Worm (Caenorhabditis elegans) whole organism, L4 larva: ENCODE results near the gene sri-26.
"Not testable (repeated sequence)": the region's sequence is repeated elsewhere in the genome, so short reads cannot be mapped to it uniquely, and the experiment has no call there.

Source experiments
- D1046.2 ChIP-seq: fragments of 200-800 bp; sonication (Bioruptor generic); IDR thresholded peaks from 2 replicates; pipeline ENCODE4 v1.3.6; 2022; ENCODE audit warnings: missing genetic modification characterization, missing compliant biosample characterization
- F44E2.7 ChIP-seq: fragments of 200-800 bp; sonication (Bioruptor generic); IDR thresholded peaks from 2 replicates; pipeline ENCODE4 v2.1.2; 2022; ENCODE audit warnings: missing genetic modification characterization, missing compliant biosample characterization
- F49E8.2 ChIP-seq: sonication (generic microtip); optimal IDR thresholded peaks from 2 replicates; lab custom pipeline; 2016; ENCODE audit warnings: missing compliant biosample characterization, mild to moderate bottlenecking, missing genetic modification characterization, borderline replicate concordance
- R02D3.7 ChIP-seq: fragments of 150-350 bp; sonication (generic microtip); optimal IDR thresholded peaks from 3 replicates; lab custom pipeline; 2014; ENCODE audit warnings: missing biosample characterization, missing genetic modification characterization
- T20F7.1 ChIP-seq: fragments of 200-800 bp; sonication (Bioruptor generic); optimal IDR thresholded peaks from 2 replicates; lab custom pipeline; 2018; ENCODE audit warnings: mild to moderate bottlenecking, missing genetic modification characterization, missing compliant biosample characterization
- Y48G9A.11 ChIP-seq: fragments of 200-800 bp; sonication (Bioruptor generic); IDR thresholded peaks from 2 replicates; pipeline ENCODE4 v1.3.6; 2022; ENCODE audit warnings: missing genetic modification reagents, missing genetic modification characterization, missing compliant biosample characterization
- ZK337.2 ChIP-seq: fragments of 200-800 bp; sonication (Bioruptor generic); IDR thresholded peaks from 2 replicates; pipeline ENCODE4 v1.3.6; 2022; ENCODE audit warnings: missing genetic modification reagents, missing genetic modification characterization, missing compliant biosample characterization
- ZK546.5 ChIP-seq, 2 experiments: sonication (generic microtip); optimal IDR thresholded peaks; 2 replicates each; lab custom pipeline; 2017; ENCODE audit warnings: missing biosample characterization in 2 of 2, missing genetic modification characterization in 2 of 2
- aha-1 ChIP-seq: fragments of 150-350 bp; peaks from one replicate; lab custom pipeline; 2014; ENCODE audit warnings: missing biosample characterization, missing genetic modification characterization
- aly-2 ChIP-seq: sonication (generic microtip); optimal IDR thresholded peaks from 2 replicates; lab custom pipeline; 2018; ENCODE audit warnings: missing biosample characterization, missing genetic modification characterization
- ama-1 ChIP-seq: fragments of 150-350 bp; optimal IDR thresholded peaks from 2 replicates; lab custom pipeline; 2014; ENCODE audit warnings: inconsistent platforms, mixed read lengths
- ceh-44 ChIP-seq: fragments of 200-800 bp; sonication (Bioruptor generic); IDR thresholded peaks from 2 replicates; pipeline ENCODE4 v1.3.6; 2022; ENCODE audit warnings: missing genetic modification reagents, missing genetic modification characterization, missing compliant biosample characterization
- dmd-8 ChIP-seq: fragments of 200-800 bp; sonication (Bioruptor generic); IDR thresholded peaks from 2 replicates; pipeline ENCODE4 v1.3.6; 2022; ENCODE audit warnings: missing genetic modification characterization, missing compliant biosample characterization
- hmg-1.1 ChIP-seq: fragments of 200-800 bp; sonication (Bioruptor generic); IDR thresholded peaks from 2 replicates; pipeline ENCODE4 v1.3.6; 2022; ENCODE audit warnings: missing genetic modification reagents, missing genetic modification characterization, missing compliant biosample characterization
- lin-1 ChIP-seq: fragments of 200-800 bp; sonication (Bioruptor generic); IDR thresholded peaks from 2 replicates; pipeline ENCODE4 v1.3.6; 2022; ENCODE audit warnings: missing genetic modification reagents, missing genetic modification characterization, missing compliant biosample characterization
- lin-39 ChIP-seq: fragments of 150-350 bp; optimal IDR thresholded peaks from 2 replicates; lab custom pipeline; 2014; ENCODE audit warnings: missing biosample characterization, missing genetic modification reagents, missing genetic modification characterization
- lsy-2 ChIP-seq, 2 experiments: fragments of 150-350 bp in 1 of 2; sonication (generic microtip) in 1 of 2; optimal IDR thresholded peaks; 2 replicates each; lab custom pipeline; 2014 to 2017; ENCODE audit warnings: missing biosample characterization in 2 of 2, missing genetic modification characterization in 2 of 2
- madf-9 ChIP-seq: fragments of 200-800 bp; sonication (Bioruptor generic); conservative IDR thresholded peaks from 2 replicates; pipeline ENCODE4 v1.3.6; 2022; ENCODE audit warnings: missing genetic modification reagents, missing genetic modification characterization, missing compliant biosample characterization
- mdl-1 ChIP-seq, 2 experiments: fragments of 150-350 bp in 1 of 2; sonication (generic microtip) in 1 of 2; optimal IDR thresholded peaks; 2 replicates each; lab custom pipeline; 2014 to 2017; ENCODE audit warnings: missing biosample characterization in 2 of 2, missing genetic modification characterization in 2 of 2
- nhr-237 ChIP-seq: sonication (generic microtip); optimal IDR thresholded peaks from 2 replicates; lab custom pipeline; 2017; ENCODE audit warnings: missing biosample characterization, missing genetic modification characterization
- nhr-28 ChIP-seq: fragments of 150-350 bp; optimal IDR thresholded peaks from 2 replicates; lab custom pipeline; 2014; ENCODE audit warnings: missing biosample characterization, missing genetic modification characterization
- nhr-42 ChIP-seq: fragments of 200-800 bp; sonication (Bioruptor generic); IDR thresholded peaks from 2 replicates; pipeline ENCODE4 v1.3.6; 2022; ENCODE audit warnings: missing genetic modification characterization, missing compliant biosample characterization
- nhr-48 ChIP-seq: sonication (generic microtip); optimal IDR thresholded peaks from 2 replicates; lab custom pipeline; 2016; ENCODE audit warnings: mild to moderate bottlenecking, missing genetic modification characterization, missing compliant biosample characterization
- pha-4 ChIP-seq, 2 experiments: fragments of 150-350 bp in 1 of 2; fragments of 200-800 bp in 1 of 2; sonication (Bioruptor generic) in 1 of 2; IDR thresholded peaks in 1 of 2; optimal IDR thresholded peaks in 1 of 2; 2 replicates each; pipeline versions ENCODE4 v1.3.6 to Lab custom; 2014 to 2022; ENCODE audit warnings: missing genetic modification characterization in 2 of 2, missing genetic modification reagents in 2 of 2, missing biosample characterization in 1 of 2, missing compliant biosample characterization in 1 of 2
- saeg-2 ChIP-seq: fragments of 200-800 bp; sonication (Bioruptor generic); IDR thresholded peaks from 2 replicates; pipeline ENCODE4 v1.3.6; 2022; ENCODE audit warnings: missing genetic modification reagents, missing genetic modification characterization, missing compliant biosample characterization
- skn-1 ChIP-seq: fragments of 150-350 bp; optimal IDR thresholded peaks from 2 replicates; lab custom pipeline; 2014; ENCODE audit warnings: missing biosample characterization, missing genetic modification characterization
- spr-3 ChIP-seq: fragments of 200-800 bp; sonication (Bioruptor generic); optimal IDR thresholded peaks from 2 replicates; lab custom pipeline; 2018; ENCODE audit warnings: mild to moderate bottlenecking, missing genetic modification characterization, missing compliant biosample characterization
- tag-97 ChIP-seq: fragments of 200-800 bp; sonication (Bioruptor generic); IDR thresholded peaks from 2 replicates; pipeline ENCODE4 v1.3.6; 2022; ENCODE audit warnings: missing genetic modification characterization, missing compliant biosample characterization
- unc-130 ChIP-seq: sonication (generic microtip); optimal IDR thresholded peaks from 2 replicates; lab custom pipeline; 2016; ENCODE audit warnings: missing genetic modification reagents, missing genetic modification characterization, missing compliant biosample characterization
- unc-62 ChIP-seq, 3 experiments: fragments of 150-350 bp in 1 of 3; sonication (generic microtip); optimal IDR thresholded peaks in 2 of 3; peaks in 1 of 3; 1 replicate in 1 of 3; 2 replicates in 2 of 3; lab custom pipeline; 2014 to 2017; ENCODE audit warnings: missing biosample characterization in 3 of 3, missing genetic modification characterization in 3 of 3, missing genetic modification reagents in 3 of 3, missing genotype in 1 of 3
- zfp-3 ChIP-seq: fragments of 200-800 bp; sonication (Bioruptor generic); conservative IDR thresholded peaks from 2 replicates; pipeline ENCODE4 v1.3.6; 2022; ENCODE audit warnings: missing genetic modification reagents, missing genetic modification characterization, missing compliant biosample characterization

The sri-26 gene

ce11 chrV:15253529-15253928 is 38.3 kb downstream of the sri-26 start, which contains the start of gene srbc-75:
TSS of gene srbc-75 (plus strand) at chrV:15253829.
- TF ChIP-seq aha-1 = peak; percentile 54
- no peak for TF ChIP-seq zfp-3 (GFP tag; lab: Robert Waterston, UW)

- TF ChIP-seq nhr-48 (tag; lab: Kevin White, UChicago); lin-1 (GFP tag; lab: Robert Waterston, UW); tag-97 (GFP tag; lab: Robert Waterston, UW): not testable (repeated sequence)
Measured at ce11 chrV:15256669-15257068, 41.4 kb downstream of the sri-26 start, which contains the start of gene srsx-39. TSS of gene srsx-39 (minus strand) at chrV:15256769.

DNA sequence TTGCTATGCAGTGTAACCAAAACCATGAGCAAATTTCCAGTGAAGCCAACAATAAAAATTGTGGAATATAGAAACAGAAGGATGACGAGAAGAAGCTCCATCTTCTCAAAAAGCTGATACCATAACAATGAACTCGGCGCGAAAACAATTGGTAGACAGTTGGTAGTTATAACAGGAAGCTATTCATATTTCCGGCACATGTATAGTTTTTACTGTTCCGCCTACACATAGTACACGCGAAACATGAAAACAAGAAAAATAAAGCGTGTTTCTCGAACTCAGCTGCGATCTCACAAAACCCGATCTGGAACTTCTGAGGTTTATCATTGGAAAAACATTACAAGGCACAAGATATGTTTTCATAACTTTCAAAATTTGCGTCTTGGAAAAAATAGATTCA is 43.8 kb downstream of the sri-26 start, which contains the start of gene srsx-37:
Gene srsx-37 (minus strand): TSS at position 101 of the 400 bp plus-strand sequence.
- TF ChIP-seq lsy-2 (tag; optimal IDR thresholded peaks at IDR 0.05; lab: Kevin White, UChicago) = no peak
- no peak for TF ChIP-seq ZK337.2
- TF ChIP-seq T20F7.1 (GFP tag; lab: Kevin White, UChicago) = no peak
- TF ChIP-seq unc-62 (GFP tag; optimal IDR thresholded peaks at IDR 0.05 in 1 of 2; lab: Kevin White, UChicago) = no peak
- TF ChIP-seq unc-62 (tag; optimal IDR thresholded peaks at IDR 0.05; lab: Kevin White, UChicago) = no peak
- TF ChIP-seq F49E8.2 (tag; lab: Kevin White, UChicago) = no peak
- TF ChIP-seq nhr-42 = no peak
- no peak for TF ChIP-seq ceh-44 (GFP tag; lab: Robert Waterston, UW)
- TF ChIP-seq madf-9 (GFP tag; lab: Robert Waterston, UW) = no peak
- no peak for TF ChIP-seq F44E2.7 (GFP tag; lab: Robert Waterston, UW)
- no peak for TF ChIP-seq lin-39 (tag; lab: Kevin White, UChicago)
- TF ChIP-seq dmd-8 (GFP tag; lab: Robert Waterston, UW) = no peak
- no peak for TF ChIP-seq pha-4 (GFP tag; IDR thresholded peaks at IDR 0.05; lab: Robert Waterston, UW)
- TF ChIP-seq pha-4 (tag; optimal IDR thresholded peaks at IDR 0.05; lab: Kevin White, UChicago) = no peak
- TF ChIP-seq nhr-237 (tag; lab: Kevin White, UChicago) = no peak
- TF ChIP-seq ZK546.5 (tag; optimal IDR thresholded peaks at IDR 0.05; lab: Kevin White, UChicago) = no peak
- no peak for TF ChIP-seq R02D3.7 (tag; lab: Kevin White, UChicago)
- no peak for TF ChIP-seq aly-2
- TF ChIP-seq, all 104 proteins: peak for 0

ce11 chrV:15259904-15260303 is 44.6 kb downstream of the sri-26 start, which contains the start of gene M01B2.8:
TSS of gene M01B2.8 (plus strand) at chrV:15260204.
- TF ChIP-seq mdl-1 (tag; optimal IDR thresholded peaks at IDR 0.05; lab: Kevin White, UChicago) (no peak), hmg-1.1 (GFP tag; lab: Robert Waterston, UW) (no peak), R02D3.7 (tag; lab: Kevin White, UChicago) (no peak), skn-1 (tag; lab: Kevin White, UChicago) (no peak)

DNA sequence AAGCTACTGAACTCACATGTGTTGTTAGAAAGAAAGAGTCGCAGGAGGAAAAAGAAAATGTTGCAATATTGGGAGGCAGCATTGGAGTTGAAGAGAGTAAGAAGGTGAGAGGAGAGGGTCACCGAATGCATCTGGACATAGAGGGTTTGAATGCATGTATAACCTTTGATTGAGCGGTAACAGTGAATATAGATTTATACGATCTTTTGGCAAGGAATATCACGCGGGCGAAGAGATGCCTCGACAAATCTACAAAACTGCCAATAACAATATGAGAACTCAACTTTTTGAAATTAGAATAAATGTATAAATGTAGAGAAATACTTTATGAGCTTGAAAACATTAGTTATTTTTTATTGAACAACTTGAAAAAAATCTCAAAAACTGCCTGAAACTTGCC is 47.1 kb downstream of the sri-26 start, which contains the start of gene M01B2.10:
Gene M01B2.10 (minus strand): TSS at position 101 of the 400 bp plus-strand sequence.
- not testable (repeated sequence) for TF ChIP-seq D1046.2 (GFP tag; lab: Robert Waterston, UW); T20F7.1 (GFP tag; lab: Kevin White, UChicago); Y48G9A.11

- TF ChIP-seq nhr-28 = no peak
- no peak for TF ChIP-seq spr-3 (GFP tag; lab: Kevin White, UChicago)
- TF ChIP-seq saeg-2 (GFP tag; lab: Robert Waterston, UW) = no peak
- no peak for TF ChIP-seq unc-130
- no peak for TF ChIP-seq hmg-1.1 (GFP tag; lab: Robert Waterston, UW)
- no peak for TF ChIP-seq ama-1 (lab: Kevin White, UChicago)
Measured at ce11 chrV:15264131-15264530, 48.9 kb downstream of the sri-26 start, which contains the start of gene M01B2.12. TSS of gene M01B2.12 (minus strand) at chrV:15264231.
